Worm (Caenorhabditis elegans): ENCODE data around the gene Y48A6B.9.

- no peak for TF ChIP-seq T22C8.4 (GFP tag; IDR thresholded peaks at IDR 0.05)
- no peak for TF ChIP-seq klf-2 (GFP tag; conservative IDR thresholded peaks at IDR 0.05)
- TF ChIP-seq flt-1 (GFP tag; IDR thresholded peaks at IDR 0.05) = no peak
- no peak for TF ChIP-seq tab-1 (GFP tag; IDR thresholded peaks at IDR 0.05)
- TF ChIP-seq ref-1 (GFP tag; conservative IDR thresholded peaks at IDR 0.05) = no peak
- no peak for TF ChIP-seq med-1 (GFP tag; optimal IDR thresholded peaks at IDR 0.05; ENCODE audit: insufficient read depth)
These were observed 6.3 kb downstream of the Y48A6B.9 start for ce11 chrIII:11039250-11039649.
